Worm (Caenorhabditis elegans) whole organism, L1 larva: ENCODE data around the gene pmk-1.
A peak's percentile ranks its signal among the peaks of the same experiment; 100 is the strongest.

Experiments
- C34B4.2 ChIP-seq: sonication (generic microtip); optimal IDR thresholded peaks from 2 replicates; lab custom pipeline; 2017; ENCODE audit warnings: mild to moderate bottlenecking, missing genetic modification characterization, missing compliant biosample characterization
- alr-1 ChIP-seq: fragments of 200-800 bp; sonication (Bioruptor generic); optimal IDR thresholded peaks from 2 replicates; lab custom pipeline; 2018; ENCODE audit warnings: borderline replicate concordance, mild to moderate bottlenecking, missing genetic modification characterization, missing compliant biosample characterization
- blmp-1 ChIP-seq: fragments of 150-350 bp; optimal IDR thresholded peaks from 2 replicates; lab custom pipeline; 2014; ENCODE audit warnings: missing biosample characterization, missing genetic modification characterization
- ces-1 ChIP-seq: fragments of 150-350 bp; optimal IDR thresholded peaks from 2 replicates; lab custom pipeline; 2014; ENCODE audit warnings: missing biosample characterization, missing genetic modification reagents, missing genetic modification characterization
- elt-2 ChIP-seq: sonication (generic microtip); optimal IDR thresholded peaks from 2 replicates; lab custom pipeline; 2016; ENCODE audit warnings: missing genetic modification characterization, mild to moderate bottlenecking, inconsistent platforms, missing compliant biosample characterization, missing genetic modification reagents
- jun-1 ChIP-seq: fragments of 150-350 bp; optimal IDR thresholded peaks from 2 replicates; lab custom pipeline; 2014; ENCODE audit warnings: missing biosample characterization, missing genetic modification reagents, missing genetic modification characterization
- lin-13 ChIP-seq: fragments of 150-350 bp; optimal IDR thresholded peaks from 2 replicates; lab custom pipeline; 2014; ENCODE audit warnings: missing biosample characterization, missing genetic modification reagents, missing genetic modification characterization
- mdl-1 ChIP-seq, 2 experiments: fragments of 150-350 bp; optimal IDR thresholded peaks; 2 replicates each; lab custom pipeline; 2014 to 2017; ENCODE audit warnings: missing biosample characterization in 2 of 2, missing genetic modification characterization in 2 of 2, inconsistent platforms in 1 of 2
- nhr-12 ChIP-seq: sonication (generic microtip); optimal IDR thresholded peaks from 2 replicates; lab custom pipeline; 2017; ENCODE audit warnings: missing biosample characterization, missing genetic modification characterization
- unc-62 ChIP-seq: fragments of 150-350 bp; optimal IDR thresholded peaks from 2 replicates; lab custom pipeline; 2014; ENCODE audit warnings: missing biosample characterization, missing genetic modification reagents, missing genetic modification characterization
- vab-15 ChIP-seq: sonication (generic microtip); optimal IDR thresholded peaks from 2 replicates; lab custom pipeline; 2017; ENCODE audit warnings: missing genotype, mild to moderate bottlenecking, missing genetic modification characterization, missing compliant biosample characterization

DNA sequence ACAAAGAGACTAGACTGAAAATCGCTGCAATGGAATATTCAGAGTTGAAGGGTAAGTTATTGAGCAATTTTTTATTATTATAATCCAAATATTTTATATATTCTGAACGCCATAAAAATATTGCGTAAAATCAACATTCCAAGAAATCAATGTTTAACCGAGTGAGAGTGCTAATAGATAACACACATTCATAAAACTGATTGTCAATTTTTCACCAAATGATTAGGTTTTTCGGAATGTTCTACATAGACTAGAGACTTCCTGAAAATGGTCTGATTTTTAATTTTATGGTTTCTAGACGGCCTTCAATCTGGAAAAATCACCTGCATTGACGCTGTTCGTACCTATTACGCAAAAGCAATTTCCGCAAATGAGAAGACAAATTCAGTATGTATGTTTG is 4.1 kb downstream of the pmk-1 start:
- no peak for TF ChIP-seq jun-1 (tag; lab: Kevin White, UChicago)
- TF ChIP-seq elt-2 (tag; lab: Kevin White, UChicago): peak; percentile 37
- no peak for TF ChIP-seq ces-1 (GFP tag; lab: Kevin White, UChicago)
- TF ChIP-seq unc-62 (GFP tag; lab: Kevin White, UChicago): no peak
- no peak for TF ChIP-seq lin-13
- no peak for TF ChIP-seq vab-15 (tag; lab: Kevin White, UChicago)
- no peak for TF ChIP-seq C34B4.2 (tag; lab: Kevin White, UChicago)
- TF ChIP-seq mdl-1 (tag; optimal IDR thresholded peaks at IDR 0.05; lab: Kevin White, UChicago): no peak
- no peak for TF ChIP-seq alr-1 (tag; lab: Kevin White, UChicago)
- TF ChIP-seq nhr-12 (tag; lab: Kevin White, UChicago): no peak
- no peak for TF ChIP-seq blmp-1 (tag; lab: Kevin White, UChicago)
